Fruit fly (Drosophila melanogaster) whole organism, embryonic: ENCODE measurements around the gene Eig71Ek.

Experiments used
- Awh ChIP-seq: fragments of 200-800 bp; sonication (Bioruptor generic); IDR thresholded peaks from 2 replicates; pipeline ENCODE4, ENCODE4 v1.3.6; 2022; ENCODE audit warnings: missing biosample characterization, missing genetic modification characterization
- Bdp1 ChIP-seq: fragments of 200-800 bp; sonication (Bioruptor generic); optimal IDR thresholded peaks from 3 replicates; lab custom pipeline; 2016; ENCODE audit warnings: missing biosample characterization, missing genetic modification characterization
- CG12659 ChIP-seq: fragments of 200-800 bp; sonication (Bioruptor generic); optimal IDR thresholded peaks from 3 replicates; lab custom pipeline; 2017; ENCODE audit warnings: mild to moderate bottlenecking, missing biosample characterization, missing genetic modification reagents, missing genetic modification characterization
- CG12744 ChIP-seq: fragments of 200-800 bp; sonication (Bioruptor generic); optimal IDR thresholded peaks from 2 replicates; lab custom pipeline; 2016; ENCODE audit warnings: missing biosample characterization, missing genetic modification characterization
- CG14441 ChIP-seq: fragments of 200-800 bp; sonication (Bioruptor generic); IDR thresholded peaks from 2 replicates; pipeline ENCODE4 v1.3.6; 2022; ENCODE audit warnings: missing biosample characterization, missing genetic modification characterization
- CG1603 ChIP-seq: fragments of 200-800 bp; sonication (Bioruptor generic); optimal IDR thresholded peaks from 2 replicates; lab custom pipeline; 2019; ENCODE audit warnings: missing biosample characterization, mild to moderate bottlenecking, missing genetic modification characterization, moderate library complexity
- CG1647 ChIP-seq: fragments of 200-800 bp; sonication (Bioruptor generic); optimal IDR thresholded peaks from 3 replicates; lab custom pipeline; 2016; ENCODE audit warnings: missing biosample characterization, missing genetic modification characterization
- CG18262 ChIP-seq: fragments of 200-800 bp; optimal IDR thresholded peaks from 3 replicates; lab custom pipeline; 2019; ENCODE audit warnings: missing biosample characterization, mild to moderate bottlenecking, missing genetic modification characterization, moderate library complexity
- CG18476 ChIP-seq: fragments of 200-800 bp; sonication (Bioruptor generic); optimal IDR thresholded peaks from 2 replicates; lab custom pipeline; 2016; ENCODE audit warnings: missing biosample characterization, mild to moderate bottlenecking, missing genetic modification characterization
- CG2116 ChIP-seq: fragments of 200-800 bp; sonication (Bioruptor generic); optimal IDR thresholded peaks from 3 replicates; lab custom pipeline; 2018; ENCODE audit warnings: missing biosample characterization, mild to moderate bottlenecking, missing genetic modification characterization
- CG2199 ChIP-seq: fragments of 200-800 bp; sonication (Bioruptor generic); IDR thresholded peaks from 3 replicates; pipeline ENCODE4 v1.3.6; 2022; ENCODE audit warnings: missing biosample characterization, missing genetic modification characterization
- CG34376 ChIP-seq: fragments of 200-800 bp; sonication (Bioruptor generic); optimal IDR thresholded peaks from 2 replicates; lab custom pipeline; 2018; ENCODE audit warnings: missing biosample characterization, mild to moderate bottlenecking, missing genetic modification characterization
- CG4360 ChIP-seq: fragments of 200-800 bp; sonication (Bioruptor generic); IDR thresholded peaks from 2 replicates; pipeline ENCODE4 v1.3.6; 2022; ENCODE audit warnings: missing biosample characterization, missing genetic modification characterization
- CG4730 ChIP-seq: fragments of 200-800 bp; sonication (Bioruptor generic); IDR thresholded peaks from 2 replicates; pipeline ENCODE4 v1.3.6; 2022; ENCODE audit warnings: missing biosample characterization, missing genetic modification characterization
- CG6854 ChIP-seq: fragments of 200-800 bp; sonication (Bioruptor generic); optimal IDR thresholded peaks from 3 replicates; lab custom pipeline; 2017; ENCODE audit warnings: missing biosample characterization, mild to moderate bottlenecking, missing genetic modification characterization
- CG7745 ChIP-seq: fragments of 200-800 bp; sonication (Bioruptor generic); optimal IDR thresholded peaks from 2 replicates; lab custom pipeline; 2018; ENCODE audit warnings: missing biosample characterization, mild to moderate bottlenecking, missing genetic modification characterization, moderate library complexity
- CG7839 ChIP-seq: fragments of 200-800 bp; sonication (Bioruptor generic); optimal IDR thresholded peaks from 3 replicates; lab custom pipeline; 2018; ENCODE audit warnings: missing biosample characterization, mild to moderate bottlenecking, missing genetic modification characterization, moderate library complexity
- CG7963 ChIP-seq: fragments of 200-800 bp; sonication (Bioruptor generic); IDR thresholded peaks from 3 replicates; pipeline ENCODE4 v1.3.6; 2022; ENCODE audit warnings: missing biosample characterization, missing genetic modification characterization; ENCODE audit not compliant: partially characterized antibody
- CG7987 ChIP-seq: fragments of 200-800 bp; sonication (Bioruptor generic); optimal IDR thresholded peaks from 2 replicates; lab custom pipeline; 2018; ENCODE audit warnings: missing biosample characterization, mild to moderate bottlenecking, missing genetic modification characterization, moderate library complexity
- Dip2 ChIP-seq: fragments of 200-800 bp; sonication (Bioruptor generic); IDR thresholded peaks from 2 replicates; pipeline ENCODE4 v1.3.6; 2022; ENCODE audit warnings: missing biosample characterization, missing genetic modification characterization
- Dp ChIP-seq: fragments of 200-800 bp; sonication (Bioruptor generic); optimal IDR thresholded peaks from 2 replicates; lab custom pipeline; 2018; ENCODE audit warnings: missing biosample characterization, mild to moderate bottlenecking, missing genetic modification characterization, moderate library complexity
- ERR ChIP-seq: fragments of 200-800 bp; sonication (Bioruptor generic); optimal IDR thresholded peaks from 2 replicates; lab custom pipeline; 2016; ENCODE audit warnings: missing biosample characterization, missing genetic modification characterization
- Hr51 ChIP-seq, 2 experiments: fragments of 200-800 bp; sonication (Bioruptor generic); optimal IDR thresholded peaks; 2 replicates in 1 of 2; 3 replicates in 1 of 2; lab custom pipeline; 2016 to 2018; ENCODE audit warnings: missing biosample characterization in 2 of 2, missing genetic modification characterization in 2 of 2, mild to moderate bottlenecking in 1 of 2, moderate library complexity in 1 of 2
- MBD-R2 ChIP-seq: fragments of 200-800 bp; sonication (Bioruptor generic); IDR thresholded peaks from 2 replicates; pipeline ENCODE4 v1.3.6; 2022; ENCODE audit warnings: missing biosample characterization, missing genetic modification characterization
- Optix ChIP-seq: fragments of 200-800 bp; sonication (Bioruptor generic); IDR thresholded peaks from 3 replicates; pipeline ENCODE4 v1.3.6; 2022; ENCODE audit warnings: missing biosample characterization, missing genetic modification characterization
- Ravus ChIP-seq: fragments of 200-800 bp; sonication (Bioruptor generic); IDR thresholded peaks from 2 replicates; pipeline ENCODE4 v1.3.6; 2022; ENCODE audit warnings: missing biosample characterization, missing genetic modification characterization
- Scr ChIP-seq: fragments of 200-800 bp; sonication (Bioruptor generic); IDR thresholded peaks from 2 replicates; pipeline ENCODE4 v1.3.6; 2022; ENCODE audit warnings: missing biosample characterization, missing genetic modification characterization; ENCODE audit not compliant: partially characterized antibody
- TFAM ChIP-seq: fragments of 200-800 bp; sonication (Bioruptor generic); optimal IDR thresholded peaks from 2 replicates; lab custom pipeline; 2017; ENCODE audit warnings: missing biosample characterization, missing genetic modification characterization, inconsistent platforms
- Taf1 ChIP-seq: fragments of 200-800 bp; sonication (Bioruptor generic); IDR thresholded peaks from 2 replicates; pipeline ENCODE4 v1.3.6; 2022; ENCODE audit warnings: missing biosample characterization, missing genetic modification characterization
- Xbp1 ChIP-seq: fragments of 200-800 bp; sonication (Bioruptor generic); optimal IDR thresholded peaks from 3 replicates; lab custom pipeline; 2016; ENCODE audit warnings: missing biosample characterization, mild to moderate bottlenecking, missing genetic modification characterization
- al ChIP-seq: fragments of 200-800 bp; sonication (Bioruptor generic); IDR thresholded peaks from 2 replicates; pipeline ENCODE4 v1.3.6; 2022; ENCODE audit warnings: missing biosample characterization, missing genetic modification characterization
- ase ChIP-seq: fragments of 200-800 bp; sonication (Bioruptor generic); IDR thresholded peaks from 3 replicates; pipeline ENCODE4 v1.3.6; 2022; ENCODE audit warnings: missing biosample characterization, missing genetic modification characterization
- cas ChIP-seq: fragments of 200-800 bp; sonication (Bioruptor generic); IDR thresholded peaks from 2 replicates; pipeline ENCODE4 v1.3.6; 2022; ENCODE audit warnings: missing biosample characterization, missing genetic modification characterization
- emc ChIP-seq: fragments of 200-800 bp; sonication (Bioruptor generic); optimal IDR thresholded peaks from 2 replicates; lab custom pipeline; 2016; ENCODE audit warnings: missing biosample characterization, missing genetic modification characterization
- fd96Cb ChIP-seq: fragments of 200-800 bp; sonication (Bioruptor generic); optimal IDR thresholded peaks from 2 replicates; lab custom pipeline; 2018; ENCODE audit warnings: missing biosample characterization, mild to moderate bottlenecking, missing genetic modification characterization, moderate library complexity
- grn ChIP-seq: fragments of 200-800 bp; sonication (Bioruptor generic); optimal IDR thresholded peaks from 3 replicates; lab custom pipeline; 2017; ENCODE audit warnings: missing biosample characterization, missing genetic modification characterization
- insv ChIP-seq, 2 experiments: fragments of 200-800 bp; sonication (Bioruptor generic); optimal IDR thresholded peaks; 3 replicates each; lab custom pipeline; 2016 to 2018; ENCODE audit warnings: missing biosample characterization in 2 of 2, missing genetic modification characterization in 2 of 2
- jing ChIP-seq: fragments of 200-800 bp; sonication (Bioruptor generic); optimal IDR thresholded peaks from 2 replicates; lab custom pipeline; 2018; ENCODE audit warnings: missing biosample characterization, mild to moderate bottlenecking, missing genetic modification characterization
- kah ChIP-seq: fragments of 200-800 bp; sonication (Bioruptor generic); optimal IDR thresholded peaks from 2 replicates; lab custom pipeline; 2018; ENCODE audit warnings: missing biosample characterization, mild to moderate bottlenecking, missing genetic modification characterization
- lbe ChIP-seq: fragments of 200-800 bp; sonication (Bioruptor generic); optimal IDR thresholded peaks from 2 replicates; lab custom pipeline; 2016; ENCODE audit warnings: missing biosample characterization, mild to moderate bottlenecking, missing genetic modification characterization
- pan ChIP-seq, 4 experiments: fragments of >200 bp in 3 of 4; fragments of 200-800 bp in 1 of 4; sonication (Bioruptor generic) in 1 of 4; optimal IDR thresholded peaks in 3 of 4; IDR thresholded peaks in 1 of 4; 2 replicates each; pipeline versions ENCODE4 v1.3.6 to Lab custom; 2017 to 2022; ENCODE audit warnings: missing biosample characterization in 2 of 4, missing genetic modification characterization in 2 of 4, mixed read lengths in 1 of 4
- pb ChIP-seq: fragments of 200-800 bp; sonication (Bioruptor generic); optimal IDR thresholded peaks from 3 replicates; lab custom pipeline; 2016; ENCODE audit warnings: missing biosample characterization, missing genetic modification characterization
- pita ChIP-seq: fragments of 200-800 bp; sonication (Bioruptor generic); optimal IDR thresholded peaks from 2 replicates; lab custom pipeline; 2017; ENCODE audit warnings: missing biosample characterization, mild to moderate bottlenecking, missing genetic modification characterization
- psq ChIP-seq: fragments of 200-800 bp; sonication (Bioruptor generic); optimal IDR thresholded peaks from 2 replicates; lab custom pipeline; 2017; ENCODE audit warnings: missing biosample characterization, missing genetic modification characterization
- rib ChIP-seq: fragments of 200-800 bp; sonication (Bioruptor generic); IDR thresholded peaks from 2 replicates; pipeline ENCODE4 v1.3.6; 2022; ENCODE audit warnings: missing biosample characterization, missing genetic modification characterization
- ro ChIP-seq: fragments of 200-800 bp; sonication (Bioruptor generic); IDR thresholded peaks from 2 replicates; pipeline ENCODE4 v1.3.6; 2022; ENCODE audit warnings: missing biosample characterization, missing genetic modification characterization
- sisA ChIP-seq: fragments of 200-800 bp; sonication (Bioruptor generic); IDR thresholded peaks from 2 replicates; pipeline ENCODE4 v1.3.6; 2022; ENCODE audit warnings: missing biosample characterization, missing genetic modification characterization
- sob ChIP-seq: fragments of 200-800 bp; sonication (Bioruptor generic); IDR thresholded peaks from 2 replicates; pipeline ENCODE4 v1.3.6; 2022; ENCODE audit warnings: missing biosample characterization, missing genetic modification characterization
- tx ChIP-seq: fragments of 200-800 bp; sonication (Bioruptor generic); optimal IDR thresholded peaks from 2 replicates; lab custom pipeline; 2016; ENCODE audit warnings: missing biosample characterization, missing genetic modification characterization

The Eig71Ek gene

dm6 chr3L:15690711-15691591 is 29.9 kb downstream of the Eig71Ek start (continued):
- TF ChIP-seq CG12744 (GFP tag; lab: Kevin White, UChicago) = no peak
- TF ChIP-seq CG34376 = peak; percentile 34
- TF ChIP-seq Scr = no peak
- no peak for TF ChIP-seq CG7963
- TF ChIP-seq Dip2 (GFP tag; lab: Robert Waterston, UW) = no peak
- TF ChIP-seq Hr51 (GFP tag; optimal IDR thresholded peaks at IDR 0.05; lab: Kevin White, UChicago) = peak in 1 of 2 experiments; percentile 51
- no peak for TF ChIP-seq jing (GFP tag; lab: Kevin White, UChicago)
- peak; percentile 77 for TF ChIP-seq fd96Cb (tag; lab: Kevin White, UChicago)
- TF ChIP-seq pan (optimal IDR thresholded peaks at IDR 0.05; lab: Kevin White, UChicago) = no peak
- no peak for TF ChIP-seq pan (GFP tag; optimal IDR thresholded peaks at IDR 0.05 in 1 of 2, IDR thresholded peaks at IDR 0.05 in 1 of 2)
- no peak for TF ChIP-seq CG6854 (GFP tag; lab: Kevin White, UChicago)
- TF ChIP-seq CG4730 (GFP tag; lab: Robert Waterston, UW) = no peak
- no peak for TF ChIP-seq Awh (GFP tag; lab: Robert Waterston, UW)
- TF ChIP-seq pb = peak; percentile 21
- no peak; the same call in 2 of the 3 replicates for TF ChIP-seq CG2199 (GFP tag; lab: Robert Waterston, UW)
- TF ChIP-seq Optix (GFP tag; lab: Robert Waterston, UW) = no peak
- TF ChIP-seq CG4360 (GFP tag; lab: Robert Waterston, UW) = no peak
- no peak for TF ChIP-seq CG7745 (tag; lab: Kevin White, UChicago)
- no peak for TF ChIP-seq cas (GFP tag; lab: Robert Waterston, UW)
- TF ChIP-seq CG7839 (tag; lab: Kevin White, UChicago) = peak; percentile 76
- no peak for TF ChIP-seq Ravus (GFP tag; lab: Robert Waterston, UW)
- no peak for TF ChIP-seq CG7987 (GFP tag; lab: Kevin White, UChicago)
- no peak for TF ChIP-seq Taf1 (GFP tag; lab: Robert Waterston, UW)
- TF ChIP-seq grn = no peak
- TF ChIP-seq CG1603 = peak; percentile 56
- no peak for TF ChIP-seq sob (GFP tag; lab: Robert Waterston, UW)
- no peak for TF ChIP-seq ro
- no peak for TF ChIP-seq Xbp1
- no peak for TF ChIP-seq psq (GFP tag; lab: Kevin White, UChicago)
- TF ChIP-seq pita (GFP tag; lab: Kevin White, UChicago) = no peak
- no peak for TF ChIP-seq rib (GFP tag; lab: Robert Waterston, UW)
- 0 out of 2 replicates have a peak, but pooled peaks have one; percentile 19 for TF ChIP-seq CG14441 (GFP tag; lab: Robert Waterston, UW)
- TF ChIP-seq ase (GFP tag; lab: Robert Waterston, UW) = no peak
- no peak for TF ChIP-seq TFAM
- TF ChIP-seq kah (GFP tag; lab: Kevin White, UChicago) = no peak
- TF ChIP-seq al (GFP tag; lab: Robert Waterston, UW) = no peak
- no peak for TF ChIP-seq tx (GFP tag; lab: Kevin White, UChicago)
- TF ChIP-seq Bdp1 (GFP tag; lab: Kevin White, UChicago) = no peak
- TF ChIP-seq Dp = no peak
- TF ChIP-seq CG1647 = no peak
- TF ChIP-seq CG2116 (GFP tag; lab: Kevin White, UChicago) = no peak
- TF ChIP-seq sisA (GFP tag; lab: Robert Waterston, UW) = peak; percentile 43; the same call in 1 of the 2 replicates
- TF ChIP-seq ERR (GFP tag; lab: Kevin White, UChicago) = no peak
- peak; percentile 4 for TF ChIP-seq CG12659
- TF ChIP-seq insv (GFP tag; optimal IDR thresholded peaks at IDR 0.05; lab: Kevin White, UChicago) = no peak
- TF ChIP-seq CG18476 (GFP tag; lab: Kevin White, UChicago) = peak; percentile 55
- TF ChIP-seq lbe = no peak
- TF ChIP-seq CG18262 (tag; lab: Kevin White, UChicago) = peak; percentile 71
- no peak for TF ChIP-seq MBD-R2
- no peak for TF ChIP-seq emc (GFP tag; lab: Kevin White, UChicago)
